Fruit fly (Drosophila melanogaster) whole organism, prepupa: Measurements from ENCODE around the gene CG12768.

Experiments used
- CG11762 ChIP-seq: fragments of 200-800 bp; sonication (Bioruptor generic); optimal IDR thresholded peaks from 3 replicates; lab custom pipeline; 2016; ENCODE audit warnings: missing biosample characterization, missing genetic modification characterization; ENCODE audit not compliant: insufficient read depth
- CG16779 ChIP-seq: fragments of 200-800 bp; sonication (Bioruptor generic); optimal IDR thresholded peaks from 3 replicates; lab custom pipeline; 2017; ENCODE audit warnings: missing biosample characterization, mild to moderate bottlenecking, missing genetic modification characterization
- CG34406 ChIP-seq: fragments of 200-800 bp; sonication (Bioruptor generic); optimal IDR thresholded peaks from 3 replicates; lab custom pipeline; 2016; ENCODE audit warnings: missing biosample characterization, missing genetic modification characterization
- Hr4 ChIP-seq: fragments of 200-800 bp; sonication (Bioruptor generic); optimal IDR thresholded peaks from 3 replicates; lab custom pipeline; 2016; ENCODE audit warnings: missing biosample characterization, missing genetic modification characterization
- Smox ChIP-seq: fragments of 200-800 bp; sonication (Bioruptor generic); optimal IDR thresholded peaks from 3 replicates; lab custom pipeline; 2016; ENCODE audit warnings: missing biosample characterization, missing genetic modification characterization
- dsx ChIP-seq: fragments of 200-800 bp; optimal IDR thresholded peaks from 3 replicates; lab custom pipeline; 2019; ENCODE audit warnings: missing biosample characterization, mild to moderate bottlenecking, missing genetic modification characterization, moderate library complexity; ENCODE audit not compliant: poor library complexity, severe bottlenecking
- spab ChIP-seq: fragments of 200-800 bp; sonication (Bioruptor generic); optimal IDR thresholded peaks from 2 replicates; lab custom pipeline; 2017; ENCODE audit warnings: missing biosample characterization, mild to moderate bottlenecking, missing genetic modification characterization, missing genetic modification reagents
- topi ChIP-seq: fragments of 200-800 bp; sonication (Bioruptor generic); optimal IDR thresholded peaks from 3 replicates; lab custom pipeline; 2016; ENCODE audit warnings: missing biosample characterization, missing genetic modification characterization

- TF ChIP-seq CG16779 (no peak), Smox (no peak), CG34406 (no peak), topi (GFP tag; lab: Kevin White, UChicago) (no peak), spab (GFP tag; lab: Kevin White, UChicago) (no peak), CG11762 (GFP tag; lab: Kevin White, UChicago) (no peak), Hr4 (GFP tag; lab: Kevin White, UChicago) (no peak), dsx (GFP tag; lab: Kevin White, UChicago) (no peak)
Measured at dm6 chr3L:22870378-22870777, 39.9 kb upstream of the CG12768 start.
